Fruit fly (Drosophila melanogaster): ENCODE data around the gene baf.

The baf gene

DNA sequence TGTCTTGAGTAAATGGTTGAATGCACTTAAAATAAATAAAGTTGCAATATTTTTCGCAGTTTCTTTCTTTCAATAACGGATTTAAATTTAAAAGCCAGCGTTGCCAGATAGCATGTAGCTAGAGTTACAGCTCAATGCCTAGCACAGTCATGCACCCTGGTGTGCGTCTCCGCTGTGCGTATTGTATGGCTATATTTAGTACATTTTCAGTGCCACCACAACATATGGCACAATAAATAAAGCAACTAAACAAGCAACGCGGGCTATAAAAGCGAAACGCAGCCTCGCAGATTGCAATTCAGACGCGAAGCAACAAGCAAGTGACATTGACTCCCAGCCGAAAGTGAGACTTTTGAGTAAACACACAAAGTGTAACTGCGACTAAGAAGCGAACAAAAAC, 30.6 kb upstream of the baf start, which contains the start of gene Sirup:
TSS of gene Sirup (plus strand) at position 215 of the 400 bp plus-strand sequence.
- TF ChIP-seq CG6808 (GFP tag; optimal IDR thresholded peaks at IDR 0.05) = peak; percentile 45
- peak; percentile 2 for TF ChIP-seq OdsH (GFP tag; optimal IDR thresholded peaks at IDR 0.05)
- TF ChIP-seq Sox102F (GFP tag; optimal IDR thresholded peaks at IDR 0.05) = peak; percentile 43
- no peak for TF ChIP-seq CG11762 (GFP tag; optimal IDR thresholded peaks at IDR 0.05; ENCODE audit: insufficient read depth)
- TF ChIP-seq CG3032 (tag; optimal IDR thresholded peaks at IDR 0.05) = no peak
- no peak for TF ChIP-seq Hr4 (GFP tag; optimal IDR thresholded peaks at IDR 0.05)
- peak; percentile 68 for TF ChIP-seq CG6854 (GFP tag; optimal IDR thresholded peaks at IDR 0.05)
- peak; percentile 67 for TF ChIP-seq fkh (GFP tag; optimal IDR thresholded peaks at IDR 0.05)
- peak; percentile 50; the same call in 2 of the 3 replicates for TF ChIP-seq CG8119 (GFP tag; IDR thresholded peaks at IDR 0.05)
- TF ChIP-seq CG1621 (tag; optimal IDR thresholded peaks at IDR 0.05) = peak; percentile 2
- TF ChIP-seq CG10631 (GFP tag; optimal IDR thresholded peaks at IDR 0.05) = no peak
- peak; percentile 16 to 47 for TF ChIP-seq ss (GFP tag; optimal IDR thresholded peaks at IDR 0.05)
- no peak for TF ChIP-seq CG8632 (GFP tag; optimal IDR thresholded peaks at IDR 0.05)
- TF ChIP-seq CG34406 (GFP tag; optimal IDR thresholded peaks at IDR 0.05) = peak; percentile 2
- TF ChIP-seq Eip78C (GFP tag) = peak; percentile 72
- TF ChIP-seq fd85E (GFP tag; optimal IDR thresholded peaks at IDR 0.05) = no peak
- peak; percentile 59 for TF ChIP-seq net (GFP tag; optimal IDR thresholded peaks at IDR 0.05)
- peak; percentile 39 for TF ChIP-seq CG16779 (tag; optimal IDR thresholded peaks at IDR 0.05)
- TF ChIP-seq Eip93F (GFP tag; optimal IDR thresholded peaks at IDR 0.05) = no peak
- TF ChIP-seq esn (GFP tag; optimal IDR thresholded peaks at IDR 0.05) = peak; percentile 49
- TF ChIP-seq Eip75B (GFP tag; optimal IDR thresholded peaks at IDR 0.05) = peak; percentile 29
- TF ChIP-seq CG6792 (GFP tag; optimal IDR thresholded peaks at IDR 0.05) = no peak
- TF ChIP-seq Smox (GFP tag; optimal IDR thresholded peaks at IDR 0.05) = no peak
- peak; percentile 40; the same call in 1 of the 2 replicates for TF ChIP-seq CG15336 (GFP tag; IDR thresholded peaks at IDR 0.05)
- TF ChIP-seq CG7368 (GFP tag; optimal IDR thresholded peaks at IDR 0.05) = no peak
- TF ChIP-seq Lpt (GFP tag; optimal IDR thresholded peaks at IDR 0.05) = peak; percentile 34
- TF ChIP-seq lz (GFP tag; optimal IDR thresholded peaks at IDR 0.05) = no peak
- peak; percentile 1 for TF ChIP-seq Ets96B (tag; optimal IDR thresholded peaks at IDR 0.05)
- TF ChIP-seq Hr38 (GFP tag; optimal IDR thresholded peaks at IDR 0.05) = no peak
- peak; percentile 69 for TF ChIP-seq svp (GFP tag)
- no peak for TF ChIP-seq spab (GFP tag; optimal IDR thresholded peaks at IDR 0.05)
- TF ChIP-seq pdm3 (GFP tag; optimal IDR thresholded peaks at IDR 0.05) = no peak
- peak; percentile 54; the same call in 1 of the 3 replicates for TF ChIP-seq eg (GFP tag; IDR thresholded peaks at IDR 0.05)
- TF ChIP-seq CG9139 (GFP tag; optimal IDR thresholded peaks at IDR 0.05) = peak; percentile 8
- no peak for TF ChIP-seq CG11294 (GFP tag; IDR thresholded peaks at IDR 0.05)
- TF ChIP-seq Sox14 (GFP tag; optimal IDR thresholded peaks at IDR 0.05) = peak; percentile 56
- TF ChIP-seq CG3919 (GFP tag; optimal IDR thresholded peaks at IDR 0.05) = peak; percentile 47
- TF ChIP-seq vri (GFP tag; optimal IDR thresholded peaks at IDR 0.05) = peak; percentile 93
- TF ChIP-seq salr (GFP tag; optimal IDR thresholded peaks at IDR 0.05) = peak in 1 of 2 experiments; percentile 10
- peak; percentile 53 for TF ChIP-seq dsx (GFP tag; optimal IDR thresholded peaks at IDR 0.05; ENCODE audit: poor library complexity, severe bottlenecking)
- TF ChIP-seq topi (GFP tag; optimal IDR thresholded peaks at IDR 0.05) = no peak

DNA sequence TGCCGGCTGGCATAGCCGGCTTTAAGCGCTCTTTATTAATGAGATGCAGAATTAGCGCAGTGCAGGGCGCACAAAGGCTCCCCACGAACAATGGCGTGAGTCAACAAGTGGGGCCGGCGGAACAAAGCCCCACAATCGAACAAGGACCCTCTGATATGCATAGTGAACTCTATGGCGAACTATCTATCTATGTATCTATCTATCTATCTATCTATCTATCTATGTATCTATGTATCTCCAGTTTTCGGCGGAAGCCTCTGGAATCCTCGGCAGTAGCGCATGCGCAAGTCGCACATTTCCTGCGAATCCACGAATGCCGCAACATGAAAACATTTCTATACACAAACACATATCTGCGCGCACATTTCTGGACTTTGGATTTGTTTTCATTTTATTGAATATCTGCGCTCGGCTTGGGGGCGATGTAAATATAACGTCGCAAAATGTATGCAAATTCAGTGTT, 28.7 kb upstream of the baf start:
- peak; percentile 89 for TF ChIP-seq CG1621 (tag; optimal IDR thresholded peaks at IDR 0.05)
- TF ChIP-seq Eip93F (GFP tag; optimal IDR thresholded peaks at IDR 0.05) = peak; percentile 68
- TF ChIP-seq Hr38 (GFP tag; optimal IDR thresholded peaks at IDR 0.05) = no peak
- TF ChIP-seq CG8319 (GFP tag; optimal IDR thresholded peaks at IDR 0.05) = peak; percentile 67
- peak; percentile 90 for TF ChIP-seq achi (GFP tag; optimal IDR thresholded peaks at IDR 0.05)
- TF ChIP-seq dac (GFP tag; optimal IDR thresholded peaks at IDR 0.05) = peak; percentile 90
- peak; percentile 77 for TF ChIP-seq vri (GFP tag; optimal IDR thresholded peaks at IDR 0.05)
- TF ChIP-seq CG11294 (GFP tag; IDR thresholded peaks at IDR 0.05) = peak; percentile 90
- peak; percentile 96 to 99 for TF ChIP-seq ss (GFP tag; optimal IDR thresholded peaks at IDR 0.05)
- TF ChIP-seq Ets96B (tag; optimal IDR thresholded peaks at IDR 0.05) = peak; percentile 90
- TF ChIP-seq Blimp-1 (GFP tag; optimal IDR thresholded peaks at IDR 0.05) = peak; percentile 87
- TF ChIP-seq CG34406 (GFP tag; optimal IDR thresholded peaks at IDR 0.05) = peak; percentile 86
- TF ChIP-seq CG6792 (GFP tag; optimal IDR thresholded peaks at IDR 0.05) = peak; percentile 87
- TF ChIP-seq Met (GFP tag; optimal IDR thresholded peaks at IDR 0.05) = peak; percentile 93
- peak; percentile 95 for TF ChIP-seq spab (GFP tag; optimal IDR thresholded peaks at IDR 0.05)
- peak; percentile 96 for TF ChIP-seq CG6808 (GFP tag; optimal IDR thresholded peaks at IDR 0.05)
- peak; percentile 85 for TF ChIP-seq Ets21C (GFP tag; optimal IDR thresholded peaks at IDR 0.05)
- TF ChIP-seq OdsH (GFP tag; optimal IDR thresholded peaks at IDR 0.05) = peak; percentile 90
- peak; percentile 95 for TF ChIP-seq topi (GFP tag; optimal IDR thresholded peaks at IDR 0.05)
- peak; percentile 87 for TF ChIP-seq Hr39 (GFP tag; optimal IDR thresholded peaks at IDR 0.05)
- TF ChIP-seq CG3032 (tag; optimal IDR thresholded peaks at IDR 0.05) = peak; percentile 88
- peak; percentile 88 for TF ChIP-seq Gug (GFP tag; IDR thresholded peaks at IDR 0.05)
- TF ChIP-seq salr (GFP tag; optimal IDR thresholded peaks at IDR 0.05) = peak; percentile 80 to 90
- TF ChIP-seq CG6163 (GFP tag; IDR thresholded peaks at IDR 0.05) = peak; percentile 92
